Fruit fly (Drosophila melanogaster): ENCODE data around the gene CG34355.

Gene CG34355

DNA sequence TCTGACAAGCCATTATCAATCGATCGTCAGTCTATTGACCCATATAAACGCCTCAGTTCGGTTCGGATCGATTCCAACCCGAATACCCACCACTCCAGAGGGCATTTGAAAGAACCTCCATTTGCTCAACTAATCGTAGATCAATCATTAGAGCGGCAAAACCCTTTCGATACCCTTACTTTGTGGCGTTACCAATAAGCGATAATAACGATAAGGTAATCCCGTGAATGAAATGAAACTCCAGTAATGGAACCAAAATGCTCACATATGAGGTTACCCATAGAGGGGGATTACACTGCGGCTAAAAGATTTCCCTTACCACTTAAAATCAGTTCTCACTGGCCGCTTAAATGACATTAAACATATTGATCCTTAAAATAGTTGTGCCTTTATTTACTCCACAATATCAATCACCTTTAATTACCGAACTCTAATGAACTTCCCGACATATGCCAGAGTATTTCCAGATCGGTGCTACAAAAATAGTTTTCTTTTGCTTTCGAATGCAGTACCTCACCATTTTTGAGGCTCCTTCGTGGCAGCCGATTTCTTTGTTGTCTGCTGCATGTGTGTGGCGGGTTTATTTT lies 69.0 kb downstream of the CG34355 start (continued):
- TF ChIP-seq CG17829 (tag; optimal IDR thresholded peaks at IDR 0.05) (peak; percentile 40), CG14710 (tag; optimal IDR thresholded peaks at IDR 0.05) (peak; percentile 36), gcm2 (GFP tag; optimal IDR thresholded peaks at IDR 0.05) (no peak), HmgZ (tag; optimal IDR thresholded peaks at IDR 0.05) (no peak), otp (GFP tag; IDR thresholded peaks at IDR 0.05) (no peak; the same call in 2 of the 3 replicates), CG13775 (GFP tag; optimal IDR thresholded peaks at IDR 0.05) (no peak), HLH3B (GFP tag; IDR thresholded peaks at IDR 0.05) (peak; percentile 35; the same call in 1 of the 2 replicates), bab2 (GFP tag; optimal IDR thresholded peaks at IDR 0.05) (no peak), ATbp (GFP tag; optimal IDR thresholded peaks at IDR 0.05) (peak; percentile 10), CG10321 (GFP tag; IDR thresholded peaks at IDR 0.05) (no peak), slp2 (GFP tag; optimal IDR thresholded peaks at IDR 0.05) (no peak), ap (GFP tag; IDR thresholded peaks at IDR 0.05) (no peak), sens-2 (GFP tag; IDR thresholded peaks at IDR 0.05) (no peak), CG10543 (GFP tag; optimal IDR thresholded peaks at IDR 0.05) (no peak), bcd (GFP tag; optimal IDR thresholded peaks at IDR 0.05) (no peak), CHES-1-like (GFP tag; optimal IDR thresholded peaks at IDR 0.05) (no peak), zfh1 (GFP tag; IDR thresholded peaks at IDR 0.05) (peak; percentile 51; the same call in 1 of the 3 replicates), CG8281 (tag; optimal IDR thresholded peaks at IDR 0.05) (peak; percentile 5), Hr51 (GFP tag; optimal IDR thresholded peaks at IDR 0.05) (peak in 1 of 2 experiments; percentile 34), Nf-YC (tag; optimal IDR thresholded peaks at IDR 0.05) (no peak), ind (GFP tag; optimal IDR thresholded peaks at IDR 0.05) (no peak), CG6689 (GFP tag; IDR thresholded peaks at IDR 0.05) (no peak), CG34422 (GFP tag; IDR thresholded peaks at IDR 0.05) (no peak), CG7786 (GFP tag; optimal IDR thresholded peaks at IDR 0.05) (no peak), dpn (GFP tag; optimal IDR thresholded peaks at IDR 0.05) (peak in 1 of 2 experiments; percentile 18), HHEX (GFP tag; optimal IDR thresholded peaks at IDR 0.05) (peak; percentile 18), z (GFP tag; IDR thresholded peaks at IDR 0.05) (no peak), org-1 (GFP tag; optimal IDR thresholded peaks at IDR 0.05) (no peak), CG1233 (GFP tag; optimal IDR thresholded peaks at IDR 0.05) (peak; percentile 24), gsb (GFP tag; IDR thresholded peaks at IDR 0.05) (no peak), CG2678 (tag; optimal IDR thresholded peaks at IDR 0.05) (peak; percentile 32), CG14050 (GFP tag; IDR thresholded peaks at IDR 0.05) (no peak), jigr1 (GFP tag; IDR thresholded peaks at IDR 0.05) (no peak), Fer3 (tag; optimal IDR thresholded peaks at IDR 0.05) (no peak), CG3281 (GFP tag; optimal IDR thresholded peaks at IDR 0.05) (no peak), CG12155 (GFP tag; optimal IDR thresholded peaks at IDR 0.05) (no peak), CG17328 (GFP tag; IDR thresholded peaks at IDR 0.05) (peak; percentile 46; the same call in 1 of the 2 replicates), CG13894 (tag; optimal IDR thresholded peaks at IDR 0.05) (no peak), CG5245 (GFP tag; optimal IDR thresholded peaks at IDR 0.05) (no peak), pita (GFP tag; optimal IDR thresholded peaks at IDR 0.05) (no peak), Asciz (GFP tag; optimal IDR thresholded peaks at IDR 0.05) (no peak), CG7839 (tag; optimal IDR thresholded peaks at IDR 0.05) (peak; percentile 31), psq (GFP tag; optimal IDR thresholded peaks at IDR 0.05) (no peak), Hmx (GFP tag; optimal IDR thresholded peaks at IDR 0.05) (no peak), Eip74EF (GFP tag; optimal IDR thresholded peaks at IDR 0.05) (no peak), Rx (GFP tag; IDR thresholded peaks at IDR 0.05) (no peak), hbn (GFP tag; IDR thresholded peaks at IDR 0.05; ENCODE audit: partially characterized antibody) (no peak), CG7357 (GFP tag; IDR thresholded peaks at IDR 0.05) (no peak; the same call in 2 of the 3 replicates), unpg (GFP tag; optimal IDR thresholded peaks at IDR 0.05) (peak; percentile 8), dmrt99B (tag; optimal IDR thresholded peaks at IDR 0.05) (peak; percentile 53)

All from whole organism, embryonic.